Fruit fly (Drosophila melanogaster): ENCODE measurements around the gene Zip71B.

Gene Zip71B

DNA sequence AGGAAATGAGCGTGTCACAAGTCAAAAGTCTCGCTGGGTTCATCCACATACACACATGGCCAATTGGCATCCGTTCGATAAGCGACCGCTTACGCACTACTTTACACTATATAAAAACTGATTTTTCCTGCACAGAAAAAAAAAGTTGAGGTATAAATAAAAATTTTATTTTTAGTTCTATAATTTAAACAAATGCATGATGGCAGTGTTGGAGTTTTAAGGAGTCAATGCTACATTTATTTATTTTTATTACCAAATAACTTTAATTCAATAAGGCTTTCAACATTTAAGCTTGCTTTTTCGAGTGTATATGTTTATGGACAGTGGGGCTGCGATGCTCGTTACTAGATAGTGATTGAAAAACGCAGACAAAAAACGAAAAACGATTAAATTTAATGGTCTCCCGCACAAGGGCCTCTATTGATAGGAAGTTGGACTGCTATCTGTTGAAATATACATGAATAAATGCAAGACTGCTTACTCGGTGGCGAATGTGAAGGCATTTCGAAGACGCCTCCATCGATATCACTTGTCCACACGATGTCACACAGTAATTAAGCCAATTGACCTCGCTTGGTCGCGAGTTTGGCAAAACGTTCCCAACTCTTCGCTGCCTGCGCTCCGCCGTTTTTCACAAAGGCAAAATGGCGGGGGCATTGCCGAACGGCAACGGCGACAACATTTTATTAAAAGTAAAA lies 19.7 kb downstream of the Zip71B start (continued):
- TF ChIP-seq CG11696 (GFP tag; IDR thresholded peaks at IDR 0.05) (peak; percentile 47; the same call in 1 of the 2 replicates), ara (GFP tag; IDR thresholded peaks at IDR 0.05) (peak; percentile 68; the same call in 1 of the 2 replicates), abd-A (tag; optimal IDR thresholded peaks at IDR 0.05) (no peak), Opbp (GFP tag; IDR thresholded peaks at IDR 0.05; ENCODE audit: partially characterized antibody) (no peak), CG14667 (GFP tag; IDR thresholded peaks at IDR 0.05) (peak; percentile 39; the same call in 1 of the 2 replicates), unc-4 (GFP tag; IDR thresholded peaks at IDR 0.05; ENCODE audit: partially characterized antibody) (no peak), CG9797 (GFP tag; optimal IDR thresholded peaks at IDR 0.05) (no peak), nerfin-2 (GFP tag; IDR thresholded peaks at IDR 0.05; ENCODE audit: partially characterized antibody) (no peak), Myb (GFP tag; optimal IDR thresholded peaks at IDR 0.05) (no peak), hbn (GFP tag; IDR thresholded peaks at IDR 0.05; ENCODE audit: partially characterized antibody) (no peak), nmo (GFP tag; optimal IDR thresholded peaks at IDR 0.05) (peak; percentile 84), Hr3 (GFP tag; optimal IDR thresholded peaks at IDR 0.05) (peak; percentile 55), CG3726 (GFP tag; IDR thresholded peaks at IDR 0.05) (no peak; the same call in 2 of the 3 replicates), CG11560 (tag; IDR thresholded peaks at IDR 0.05) (0 out of 3 replicates have a peak, but pooled peaks have one; percentile 13), gfzf (GFP tag; optimal IDR thresholded peaks at IDR 0.05) (no peak), tin (GFP tag; optimal IDR thresholded peaks at IDR 0.05) (peak; percentile 65), ftz-f1 (GFP tag; optimal IDR thresholded peaks at IDR 0.05) (no peak), H15 (GFP tag; IDR thresholded peaks at IDR 0.05) (0 out of 3 replicates have a peak, but pooled peaks have one; percentile 35), bowl (GFP tag; IDR thresholded peaks at IDR 0.05) (no peak), kah (GFP tag; optimal IDR thresholded peaks at IDR 0.05) (peak; percentile 53), CG7928 (GFP tag; optimal IDR thresholded peaks at IDR 0.05) (no peak), ttk (GFP tag; IDR thresholded peaks at IDR 0.05) (peak; percentile 63), CG11723 (GFP tag; optimal IDR thresholded peaks at IDR 0.05) (peak; percentile 51), CG10654 (GFP tag; optimal IDR thresholded peaks at IDR 0.05) (peak; percentile 63), D (optimal IDR thresholded peaks at IDR 0.05) (no peak), D (GFP tag; optimal IDR thresholded peaks at IDR 0.05) (peak; percentile 70), pho (GFP tag; optimal IDR thresholded peaks at IDR 0.05) (no peak), zen2 (GFP tag; IDR thresholded peaks at IDR 0.05; ENCODE audit: partially characterized antibody) (no peak), HmgD (GFP tag; optimal IDR thresholded peaks at IDR 0.05) (no peak), CoRest (tag; optimal IDR thresholded peaks at IDR 0.05) (peak; percentile 85), CG5245 (GFP tag; optimal IDR thresholded peaks at IDR 0.05) (peak; percentile 58), Meics (GFP tag; optimal IDR thresholded peaks at IDR 0.05) (peak; percentile 74), sima (GFP tag; optimal IDR thresholded peaks at IDR 0.05) (no peak), CG14441 (GFP tag; IDR thresholded peaks at IDR 0.05) (peak; percentile 76), CG3281 (GFP tag; optimal IDR thresholded peaks at IDR 0.05) (peak; percentile 56), caup (GFP tag; optimal IDR thresholded peaks at IDR 0.05; ENCODE audit: severe bottlenecking) (peak; percentile 35), CG12236 (GFP tag; optimal IDR thresholded peaks at IDR 0.05) (no peak), sug (tag; optimal IDR thresholded peaks at IDR 0.05) (peak; percentile 52), CG10462 (GFP tag; optimal IDR thresholded peaks at IDR 0.05) (no peak), Mrtf (GFP tag; IDR thresholded peaks at IDR 0.05) (no peak), Mad (GFP tag; optimal IDR thresholded peaks at IDR 0.05) (no peak), lola (GFP tag; optimal IDR thresholded peaks at IDR 0.05) (peak in 1 of 3 experiments; percentile 80), zf30C (GFP tag; optimal IDR thresholded peaks at IDR 0.05) (peak; percentile 63), CG2129 (GFP tag; IDR thresholded peaks at IDR 0.05; ENCODE audit: partially characterized antibody) (no peak), CG12659 (GFP tag; optimal IDR thresholded peaks at IDR 0.05) (peak; percentile 64), CG1647 (GFP tag; optimal IDR thresholded peaks at IDR 0.05) (no peak), luna (GFP tag; optimal IDR thresholded peaks at IDR 0.05) (no peak), sr (GFP tag; IDR thresholded peaks at IDR 0.05) (no peak), CG14860 (GFP tag; IDR thresholded peaks at IDR 0.05; ENCODE audit: partially characterized antibody) (no peak)
